Fruit fly (Drosophila melanogaster): ENCODE data around the gene CG2698.

Gene CG2698

DNA sequence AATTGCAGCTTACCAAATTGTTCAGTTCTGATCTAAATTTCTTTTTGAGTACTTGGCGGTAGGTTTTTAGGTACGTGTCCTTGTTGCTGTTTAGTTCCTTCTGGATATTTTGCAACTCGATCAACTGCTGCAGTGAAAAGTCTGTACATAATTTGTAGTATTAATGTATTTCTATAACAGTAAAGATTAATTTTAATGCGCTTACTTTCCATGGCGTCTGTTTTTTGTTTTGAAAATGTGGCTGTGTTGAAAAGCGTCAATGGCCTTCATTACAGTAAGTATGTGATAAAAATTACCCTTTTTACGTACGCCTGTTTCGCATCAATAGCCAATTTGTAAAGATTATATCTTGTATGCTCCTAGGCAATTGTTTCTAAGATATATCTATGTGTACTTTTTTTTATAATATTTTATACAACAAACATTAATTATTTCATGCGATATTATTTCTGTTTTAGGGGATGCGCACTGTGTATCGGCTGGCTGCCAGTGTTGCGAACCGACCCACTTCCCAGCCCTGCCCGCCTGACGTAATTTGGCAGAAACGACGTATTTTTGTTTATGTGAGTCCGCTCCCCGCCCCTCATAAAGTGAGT lies at the start of gene CG2698, which contains the start of gene Kmn2:
CG2698 (plus strand) TSS at position 489 of the 596 bp plus-strand sequence.
Kmn2 (minus strand) TSS at position 236 of the 596 bp plus-strand sequence.
- peak; percentile 96 for TF ChIP-seq noc (tag; optimal IDR thresholded peaks at IDR 0.05)

- TF ChIP-seq noc (tag; optimal IDR thresholded peaks at IDR 0.05) = no peak
Measured at dm6 chr3R:7953041-7953788, 48.1 kb upstream of the CG2698 start.

- no peak for TF ChIP-seq noc (tag; optimal IDR thresholded peaks at IDR 0.05)
Measured at dm6 chr3R:7954477-7954876, 46.9 kb upstream of the CG2698 start.

DNA sequence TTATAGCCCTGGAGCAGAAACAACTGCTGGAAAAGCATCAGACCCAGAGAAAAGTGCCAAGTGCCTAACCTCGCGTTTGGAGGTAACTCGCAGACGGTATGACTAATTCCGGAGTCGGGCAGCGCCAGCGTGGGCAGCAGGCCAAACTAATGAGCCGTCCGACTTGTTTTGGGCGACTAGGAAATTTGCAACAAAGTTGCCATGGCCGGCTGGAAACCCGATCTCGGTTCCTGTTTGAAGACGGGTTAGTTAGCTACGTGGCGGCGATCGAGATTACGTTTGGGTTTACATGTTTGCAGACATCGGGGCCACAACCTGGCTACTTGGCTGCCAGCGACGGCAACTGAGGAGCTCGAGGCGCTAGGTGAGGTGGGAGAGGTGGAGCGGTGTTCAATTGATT lies 44.4 kb upstream of the CG2698 start:
- TF ChIP-seq noc (tag; optimal IDR thresholded peaks at IDR 0.05) = no peak

DNA sequence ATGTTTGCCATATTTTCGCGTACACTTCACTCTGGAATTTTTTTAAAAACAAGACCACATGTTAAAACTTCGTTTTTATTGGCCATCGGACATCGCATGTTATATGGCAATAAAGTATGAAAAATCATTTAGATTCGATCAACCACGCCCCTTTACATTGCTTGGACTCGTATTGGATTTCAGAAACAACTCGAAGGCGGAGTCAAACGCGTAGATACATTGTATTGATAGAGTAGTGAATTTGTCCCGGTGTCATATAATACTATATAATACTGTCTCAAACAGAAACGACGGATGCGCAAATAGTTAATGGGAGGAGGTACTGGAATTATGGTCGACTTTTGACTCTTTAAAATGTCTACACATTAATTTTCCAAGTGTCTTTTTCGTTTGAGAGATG lies 40.0 kb upstream of the CG2698 start:
- TF ChIP-seq noc (tag; optimal IDR thresholded peaks at IDR 0.05) = no peak

DNA sequence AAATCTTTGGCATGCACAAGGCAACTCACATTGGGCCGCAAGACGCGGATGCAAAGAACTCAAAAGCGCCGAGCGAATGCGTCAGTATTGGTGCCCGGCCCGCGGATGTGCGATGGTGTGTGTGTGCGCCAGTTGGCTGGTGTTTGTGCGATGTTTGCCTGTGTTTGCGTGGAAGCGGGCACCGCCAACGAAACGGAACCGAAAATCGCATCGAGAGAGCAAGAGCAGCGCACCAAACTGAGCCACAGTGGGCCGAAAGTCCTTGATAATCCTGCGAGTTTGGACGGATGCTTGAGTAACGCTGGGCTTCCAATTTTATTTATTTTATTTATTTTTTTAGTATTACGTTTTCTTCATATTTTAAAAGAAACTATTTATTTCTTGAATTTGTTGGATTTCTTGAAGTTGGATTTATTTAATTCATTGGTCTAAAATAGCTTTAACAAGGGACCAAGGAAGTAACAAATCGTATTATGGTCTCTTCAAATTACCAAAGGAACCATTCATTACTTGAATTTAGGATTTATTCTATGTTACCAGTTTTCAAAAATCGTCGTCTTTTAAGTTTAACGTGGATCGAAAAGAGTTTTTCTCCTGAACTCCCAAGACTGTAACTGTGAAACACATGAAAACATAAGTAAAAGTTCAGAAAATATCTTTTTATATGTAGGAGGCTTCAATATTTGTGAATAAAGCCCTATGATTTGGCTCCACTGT lies 38.4 kb upstream of the CG2698 start:
- no peak for TF ChIP-seq noc (tag; optimal IDR thresholded peaks at IDR 0.05)

- TF ChIP-seq noc (tag; optimal IDR thresholded peaks at IDR 0.05) = no peak
Measured at dm6 chr3R:7963495-7964132, 37.7 kb upstream of the CG2698 start.

DNA sequence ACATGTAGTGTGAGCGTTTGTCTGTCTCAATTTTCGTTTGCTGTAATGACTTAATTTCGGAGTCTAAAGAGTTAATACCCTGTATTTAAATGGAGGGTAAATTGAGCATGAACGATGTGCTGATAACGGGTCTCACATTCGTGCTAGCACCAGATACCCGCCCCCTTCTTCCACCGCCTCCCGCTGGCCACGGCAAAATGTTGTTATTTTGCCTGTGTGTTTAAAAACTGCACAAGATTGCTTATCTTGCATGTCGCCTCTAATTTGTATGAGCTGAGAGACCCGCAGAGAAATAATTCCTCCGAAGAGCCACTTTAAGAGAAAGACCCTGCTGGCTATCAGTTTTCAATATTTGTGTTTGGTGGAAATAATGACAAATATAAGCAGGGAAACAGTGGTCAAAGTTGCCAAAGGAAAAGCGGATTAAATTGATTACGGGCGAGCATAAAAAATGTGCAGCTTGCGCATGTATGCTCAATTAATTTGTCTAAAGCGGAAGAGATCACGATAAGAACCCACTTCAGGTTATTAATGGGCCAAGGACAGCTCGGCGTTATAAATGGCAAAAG lies 36.5 kb upstream of the CG2698 start:
- TF ChIP-seq noc (tag; optimal IDR thresholded peaks at IDR 0.05) = peak; percentile 19

DNA sequence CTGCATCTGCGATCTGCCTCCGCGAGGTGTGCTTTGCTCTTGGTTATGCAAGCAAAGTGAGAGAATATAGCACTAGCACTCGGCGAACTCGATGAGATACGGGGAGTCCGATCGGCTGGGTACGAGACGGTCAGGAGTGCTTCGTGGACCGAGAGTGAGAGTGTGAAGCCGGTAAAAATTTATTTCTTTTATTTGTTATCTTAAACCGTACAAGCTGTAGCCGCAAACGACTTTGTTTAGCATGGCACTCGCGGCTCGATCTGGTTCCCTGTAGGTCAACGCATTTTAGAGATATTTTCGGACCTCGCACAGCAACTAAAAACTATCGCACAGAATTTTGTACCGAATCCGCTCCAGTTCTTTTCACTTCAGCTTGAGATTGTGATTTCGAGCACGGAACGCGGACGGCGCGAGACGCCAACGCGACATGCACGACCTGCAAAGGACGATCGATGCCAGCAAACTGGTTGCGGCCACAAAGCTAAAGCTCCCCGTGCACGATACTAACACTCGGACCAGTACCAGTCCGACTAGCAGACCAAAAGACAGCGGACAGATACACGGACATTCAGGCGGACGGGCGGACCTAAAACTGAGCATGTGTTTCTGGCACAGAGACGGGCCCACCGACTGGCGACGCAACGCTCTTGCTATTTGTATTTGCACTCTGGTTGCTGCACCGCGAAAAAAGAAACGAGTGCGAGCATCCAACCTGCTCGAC lies 34.7 kb upstream of the CG2698 start:
- TF ChIP-seq noc (tag; optimal IDR thresholded peaks at IDR 0.05) = no peak

- TF ChIP-seq noc (tag; optimal IDR thresholded peaks at IDR 0.05) = no peak
Measured at dm6 chr3R:7967347-7967746, 34.0 kb upstream of the CG2698 start, which contains the start of gene dsx. dsx (minus strand) TSS chr3R:7967408.

DNA sequence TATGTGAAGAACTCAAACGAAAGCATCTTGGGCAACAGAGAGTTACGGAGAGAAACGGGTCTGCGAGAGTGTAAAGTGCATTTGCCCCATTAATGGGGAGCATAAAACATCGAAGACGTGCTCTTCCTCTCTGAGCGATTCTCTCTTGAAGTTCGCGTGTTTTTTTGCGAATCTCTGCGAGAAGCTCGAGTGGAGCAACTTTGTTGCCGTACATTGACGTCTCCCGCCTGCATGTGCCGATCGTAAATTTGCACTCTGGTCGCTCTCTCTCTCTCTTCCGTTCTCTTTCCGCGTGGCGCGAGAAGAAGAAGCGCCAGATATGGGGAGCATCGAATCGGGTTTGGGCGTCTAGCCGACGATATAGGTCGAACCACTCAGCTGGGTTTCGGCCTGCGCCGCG lies 33.6 kb upstream of the CG2698 start:
- no peak for TF ChIP-seq noc (tag; optimal IDR thresholded peaks at IDR 0.05)

dm6 chr3R:7968958-7969701 lies 32.2 kb upstream of the CG2698 start:
- no peak for TF ChIP-seq noc (tag; optimal IDR thresholded peaks at IDR 0.05)

DNA sequence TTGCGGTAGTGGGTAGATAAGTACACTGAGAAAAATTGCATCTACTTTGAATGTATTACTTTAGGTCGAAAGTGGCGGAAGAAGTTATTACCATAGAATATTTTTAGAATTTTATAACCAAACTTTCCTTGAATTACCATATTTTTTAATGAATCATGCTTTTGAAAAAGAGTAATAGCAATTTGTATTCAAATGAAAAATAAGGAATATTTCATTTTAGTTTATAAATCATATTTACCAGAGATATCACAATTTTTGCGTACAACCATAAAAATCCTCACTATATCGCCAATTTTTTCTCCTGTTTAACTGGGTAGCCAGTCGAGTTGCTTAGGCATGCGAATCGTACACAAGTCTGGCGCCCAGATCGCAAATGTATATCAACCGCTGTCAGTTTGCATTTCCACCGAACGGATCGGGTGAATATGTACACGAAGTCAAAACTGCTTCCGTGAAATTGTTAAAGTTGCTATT lies 31.6 kb upstream of the CG2698 start:
- TF ChIP-seq noc (tag; optimal IDR thresholded peaks at IDR 0.05) = no peak

DNA sequence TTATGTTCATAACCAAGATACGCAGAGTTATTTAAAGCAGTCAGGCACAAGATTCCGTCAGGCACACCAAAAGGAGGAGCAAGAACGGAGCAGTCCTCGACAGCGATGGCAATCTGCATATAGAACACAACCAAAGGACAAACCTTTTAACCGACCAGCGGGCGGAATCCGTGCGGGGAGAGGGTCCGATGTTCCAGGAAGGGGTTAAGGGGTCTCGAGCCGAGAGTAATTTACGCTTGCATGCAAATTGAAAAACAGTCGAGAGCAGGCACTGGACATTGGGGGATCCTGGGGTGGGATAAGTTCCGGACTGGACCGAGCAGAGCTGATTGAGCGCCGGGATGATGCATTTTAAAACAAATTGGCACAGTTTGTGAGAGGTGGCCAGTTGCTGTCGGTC lies 30.7 kb upstream of the CG2698 start:
- TF ChIP-seq noc (tag; optimal IDR thresholded peaks at IDR 0.05) = no peak
